Fruit fly (Drosophila melanogaster) S2 (cell line): ENCODE measurements around the gene CG6040.

ENCODE experiments used
- CG8478 ChIP-seq: fragments of >200 bp; optimal IDR thresholded peaks from 2 replicates; lab custom pipeline; 2018
- CTCF ChIP-seq, 2 experiments: fragments of >200 bp; optimal IDR thresholded peaks; 2 replicates each; lab custom pipeline; 2018

dm6 chr3R:19080656-19081364 is 16.0 kb upstream of the CG6040 start:
- TF ChIP-seq CG8478 (lab: Kevin White, UChicago) (no peak), CTCF (optimal IDR thresholded peaks at IDR 0.05; lab: Kevin White, UChicago) (no peak)
